Worm (Caenorhabditis elegans) whole organism, young adult: ENCODE results near the gene ugt-35.

Experiments
- B0261.1 ChIP-seq: sonication (generic microtip); optimal IDR thresholded peaks from 2 replicates; lab custom pipeline; 2016; ENCODE audit warnings: mild to moderate bottlenecking, missing genetic modification characterization, moderate library complexity, missing compliant biosample characterization
- C17E4.6 ChIP-seq: fragments of 200-800 bp; sonication (Bioruptor generic); IDR thresholded peaks from 2 replicates; pipeline ENCODE4 v1.3.6; 2022; ENCODE audit warnings: missing genetic modification reagents, missing genetic modification characterization, missing compliant biosample characterization
- F39B2.1 ChIP-seq: fragments of 200-800 bp; sonication (Bioruptor generic); IDR thresholded peaks from 2 replicates; pipeline ENCODE4 v1.3.6; 2022; ENCODE audit warnings: missing genetic modification reagents, missing genetic modification characterization, missing compliant biosample characterization
- F55B11.4 ChIP-seq: sonication (generic microtip); optimal IDR thresholded peaks from 2 replicates; lab custom pipeline; 2016; ENCODE audit warnings: missing compliant biosample characterization, missing genetic modification characterization, borderline replicate concordance; ENCODE audit not compliant: insufficient read depth
- F57A8.1 ChIP-seq: fragments of 200-800 bp; sonication (Bioruptor generic); optimal IDR thresholded peaks from 2 replicates; lab custom pipeline; 2018; ENCODE audit warnings: mild to moderate bottlenecking, missing genetic modification characterization, moderate library complexity, missing compliant biosample characterization
- F57C9.4 ChIP-seq: sonication (generic microtip); optimal IDR thresholded peaks from 2 replicates; lab custom pipeline; 2017; ENCODE audit warnings: mild to moderate bottlenecking, missing genetic modification characterization, missing compliant biosample characterization
- K12H6.12 ChIP-seq: fragments of 200-800 bp; sonication (Bioruptor generic); optimal IDR thresholded peaks from 2 replicates; lab custom pipeline; 2018; ENCODE audit warnings: mild to moderate bottlenecking, missing genetic modification characterization, missing compliant biosample characterization
- T26A5.8 ChIP-seq: sonication (generic microtip); optimal IDR thresholded peaks from 2 replicates; lab custom pipeline; 2016; ENCODE audit warnings: missing genetic modification characterization, missing compliant biosample characterization
- ZK185.1 ChIP-seq: sonication (generic microtip); optimal IDR thresholded peaks from 2 replicates; lab custom pipeline; 2016; ENCODE audit warnings: mild to moderate bottlenecking, missing genetic modification characterization, missing compliant biosample characterization; ENCODE audit not compliant: poor library complexity, severe bottlenecking
- attf-3 ChIP-seq: fragments of 200-800 bp; sonication (Bioruptor generic); conservative IDR thresholded peaks from 2 replicates; pipeline ENCODE4 v1.3.6; 2022; ENCODE audit warnings: missing genetic modification reagents, missing genetic modification characterization, missing compliant biosample characterization
- attf-5 ChIP-seq: fragments of 200-800 bp; sonication (Bioruptor generic); optimal IDR thresholded peaks from 2 replicates; lab custom pipeline; 2018; ENCODE audit warnings: mild to moderate bottlenecking, missing genetic modification characterization, missing compliant biosample characterization
- bed-1 ChIP-seq: fragments of 200-800 bp; sonication (Bioruptor generic); IDR thresholded peaks from 2 replicates; pipeline ENCODE4 v1.3.6; 2022; ENCODE audit warnings: missing genetic modification reagents, missing genetic modification characterization, missing compliant biosample characterization
- bed-2 ChIP-seq: fragments of 200-800 bp; sonication (Bioruptor generic); IDR thresholded peaks from 2 replicates; pipeline ENCODE4 v1.3.6; 2022; ENCODE audit warnings: missing genetic modification reagents, missing genetic modification characterization, missing compliant biosample characterization
- cebp-1 ChIP-seq, 2 experiments: fragments of 200-800 bp in 1 of 2; sonication (Bioruptor generic) in 1 of 2; sonication (generic microtip) in 1 of 2; IDR thresholded peaks in 1 of 2; optimal IDR thresholded peaks in 1 of 2; 2 replicates each; pipeline versions ENCODE4 v1.3.6 to Lab custom; 2017 to 2022; ENCODE audit warnings: missing compliant biosample characterization in 2 of 2, missing genetic modification characterization in 2 of 2, mild to moderate bottlenecking in 1 of 2, missing genetic modification reagents in 1 of 2, moderate library complexity in 1 of 2
- ceh-27 ChIP-seq: fragments of 200-800 bp; sonication (Bioruptor generic); optimal IDR thresholded peaks from 2 replicates; lab custom pipeline; 2018; ENCODE audit warnings: mild to moderate bottlenecking, missing genetic modification characterization, moderate library complexity, missing compliant biosample characterization
- ceh-58 ChIP-seq: fragments of 200-800 bp; sonication (Bioruptor generic); IDR thresholded peaks from 2 replicates; pipeline ENCODE4 v1.3.6; 2022; ENCODE audit warnings: missing genetic modification characterization, missing compliant biosample characterization
- ceh-91 ChIP-seq: fragments of 200-800 bp; sonication (Bioruptor generic); IDR thresholded peaks from 2 replicates; pipeline ENCODE4 v1.3.6; 2022; ENCODE audit warnings: missing genetic modification reagents, missing genetic modification characterization, missing compliant biosample characterization
- egl-18 ChIP-seq: fragments of 200-800 bp; sonication (Bioruptor generic); IDR thresholded peaks from 2 replicates; pipeline ENCODE4 v1.3.6; 2022; ENCODE audit warnings: missing genetic modification reagents, missing genetic modification characterization, missing compliant biosample characterization
- ekl-4 ChIP-seq: fragments of 200-800 bp; sonication (Bioruptor generic); IDR thresholded peaks from 2 replicates; pipeline ENCODE4 v1.3.6; 2022; ENCODE audit warnings: missing genetic modification reagents, missing genetic modification characterization, missing compliant biosample characterization
- him-1 ChIP-seq: sonication (generic microtip); optimal IDR thresholded peaks from 2 replicates; lab custom pipeline; 2016; ENCODE audit warnings: missing genotype, missing genetic modification reagents, missing genetic modification characterization, missing compliant biosample characterization
- hlh-12 ChIP-seq: sonication (generic microtip); optimal IDR thresholded peaks from 2 replicates; lab custom pipeline; 2016; ENCODE audit warnings: missing genetic modification characterization, missing compliant biosample characterization
- hrde-1 ChIP-seq: sonication (generic microtip); optimal IDR thresholded peaks from 2 replicates; lab custom pipeline; 2016; ENCODE audit warnings: missing genetic modification characterization, mild to moderate bottlenecking, missing compliant biosample characterization, moderate library complexity, missing genotype, missing genetic modification reagents, borderline replicate concordance
- hsf-1 ChIP-seq: fragments of 200-800 bp; sonication (Bioruptor generic); IDR thresholded peaks from 2 replicates; pipeline ENCODE4 v1.3.6; 2022; ENCODE audit warnings: missing genetic modification reagents, missing genetic modification characterization, missing compliant biosample characterization
- let-607 ChIP-seq, 2 experiments: fragments of 200-800 bp in 1 of 2; sonication (Bioruptor generic) in 1 of 2; sonication (generic microtip) in 1 of 2; optimal IDR thresholded peaks; 2 replicates each; lab custom pipeline; 2016 to 2018; ENCODE audit warnings: mild to moderate bottlenecking in 2 of 2, missing compliant biosample characterization in 2 of 2, missing genetic modification characterization in 2 of 2, moderate library complexity in 2 of 2, missing genotype in 1 of 2
- lin-35 ChIP-seq, 3 experiments: fragments of 150-350 bp in 2 of 3; sonication (generic microtip) in 1 of 3; optimal IDR thresholded peaks; 2 replicates each; lab custom pipeline; 2014 to 2018; ENCODE audit warnings: missing biosample characterization in 3 of 3, missing genetic modification characterization in 3 of 3, missing genetic modification reagents in 3 of 3
- lin-40 ChIP-seq: sonication (generic microtip); optimal IDR thresholded peaks from 2 replicates; lab custom pipeline; 2016; ENCODE audit warnings: missing genetic modification characterization, mild to moderate bottlenecking, missing compliant biosample characterization, missing genotype, missing genetic modification reagents
- lin-54 ChIP-seq: fragments of 200-800 bp; sonication (Bioruptor generic); optimal IDR thresholded peaks from 2 replicates; lab custom pipeline; 2018; ENCODE audit warnings: mild to moderate bottlenecking, missing genetic modification characterization, missing compliant biosample characterization
- lsl-1 ChIP-seq: fragments of 200-800 bp; sonication (Bioruptor generic); optimal IDR thresholded peaks from 2 replicates; lab custom pipeline; 2018; ENCODE audit warnings: mild to moderate bottlenecking, missing genetic modification characterization, moderate library complexity, missing compliant biosample characterization
- madf-10 ChIP-seq: sonication (generic microtip); optimal IDR thresholded peaks from 2 replicates; lab custom pipeline; 2016; ENCODE audit warnings: mild to moderate bottlenecking, missing genetic modification characterization, missing compliant biosample characterization
- mcd-1 ChIP-seq: fragments of 200-800 bp; sonication (Bioruptor generic); IDR thresholded peaks from 2 replicates; pipeline ENCODE4 v1.3.6; 2022; ENCODE audit warnings: missing genetic modification reagents, missing genetic modification characterization, missing compliant biosample characterization
- mel-28 ChIP-seq: sonication (generic microtip); optimal IDR thresholded peaks from 2 replicates; lab custom pipeline; 2016; ENCODE audit warnings: borderline replicate concordance, mild to moderate bottlenecking, missing genetic modification characterization, missing compliant biosample characterization
- nhr-179 ChIP-seq: sonication (generic microtip); optimal IDR thresholded peaks from 2 replicates; lab custom pipeline; 2016; ENCODE audit warnings: mild to moderate bottlenecking, missing genetic modification characterization, missing compliant biosample characterization
- nhr-80 ChIP-seq: sonication (generic microtip); optimal IDR thresholded peaks from 2 replicates; lab custom pipeline; 2016; ENCODE audit warnings: missing genetic modification characterization, missing compliant biosample characterization
- rpc-1 ChIP-seq, 2 experiments: fragments of 150-350 bp in 1 of 2; sonication (generic microtip) in 1 of 2; optimal IDR thresholded peaks; 2 replicates each; lab custom pipeline; 2014 to 2018; ENCODE audit warnings: missing biosample characterization in 1 of 2, missing genetic modification characterization in 1 of 2, missing genetic modification reagents in 1 of 2, missing genotype in 1 of 2
- sea-2 ChIP-seq: fragments of 200-800 bp; sonication (Bioruptor generic); IDR thresholded peaks from 2 replicates; pipeline ENCODE4 v1.3.6; 2022; ENCODE audit warnings: missing genetic modification characterization, missing compliant biosample characterization
- snpc-1.3 ChIP-seq: sonication (generic microtip); optimal IDR thresholded peaks from 2 replicates; lab custom pipeline; 2017; ENCODE audit warnings: missing genetic modification characterization, mild to moderate bottlenecking, missing compliant biosample characterization, antibody characterized with exemption, moderate library complexity, missing genotype, missing genetic modification reagents; ENCODE audit not compliant: insufficient read depth
- snpc-3.4 ChIP-seq: sonication (generic microtip); optimal IDR thresholded peaks from 2 replicates; lab custom pipeline; 2017; ENCODE audit warnings: missing genetic modification characterization, mild to moderate bottlenecking, missing compliant biosample characterization, antibody characterized with exemption, moderate library complexity, missing genotype, missing genetic modification reagents
- somi-1 ChIP-seq: fragments of 200-800 bp; sonication (Bioruptor generic); optimal IDR thresholded peaks from 2 replicates; lab custom pipeline; 2018; ENCODE audit warnings: mild to moderate bottlenecking, missing genetic modification characterization, missing compliant biosample characterization
- xnd-1 ChIP-seq: sonication (generic microtip); optimal IDR thresholded peaks from 2 replicates; lab custom pipeline; 2016; ENCODE audit warnings: missing genotype, missing genetic modification reagents, missing genetic modification characterization, missing compliant biosample characterization
- zfh-2 ChIP-seq: fragments of 200-800 bp; sonication (Bioruptor generic); conservative IDR thresholded peaks from 2 replicates; pipeline ENCODE4 v1.3.6; 2022; ENCODE audit warnings: missing genetic modification reagents, missing genetic modification characterization, missing compliant biosample characterization
- ztf-18 ChIP-seq: sonication (generic microtip); optimal IDR thresholded peaks from 2 replicates; lab custom pipeline; 2016; ENCODE audit warnings: missing genotype, mild to moderate bottlenecking, missing genetic modification characterization, missing compliant biosample characterization
- ztf-26 ChIP-seq: sonication (generic microtip); optimal IDR thresholded peaks from 2 replicates; lab custom pipeline; 2017; ENCODE audit warnings: missing genetic modification characterization, missing compliant biosample characterization

Gene ugt-35

DNA sequence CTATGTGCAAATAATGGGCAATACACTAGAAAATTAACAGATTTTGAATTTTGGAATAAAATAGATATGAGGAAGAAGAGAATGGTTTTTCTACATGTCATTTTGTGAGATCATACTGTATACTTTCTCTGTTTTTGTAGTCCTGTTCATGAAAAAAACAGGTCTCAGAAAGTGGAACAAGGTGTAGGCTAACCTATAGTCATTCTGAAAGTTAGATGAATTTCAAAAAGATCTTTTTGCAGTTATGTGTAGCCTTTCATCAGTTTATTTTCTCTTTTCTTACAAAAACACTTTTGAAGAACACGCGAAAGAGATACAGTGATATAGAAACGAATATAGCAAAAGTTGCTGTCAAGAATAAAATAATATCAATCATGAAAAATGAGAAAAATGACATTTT is at the start of gene ugt-35:
TSS of gene ugt-35 (minus strand) at position 101 of the 400 bp plus-strand sequence.
- TF ChIP-seq ekl-4 (GFP tag; lab: Robert Waterston, UW) = no peak
- no peak for TF ChIP-seq egl-18 (GFP tag; lab: Robert Waterston, UW)
- TF ChIP-seq T26A5.8 (tag; lab: Kevin White, UChicago) = no peak
- TF ChIP-seq hrde-1 (tag; lab: Kevin White, UChicago) = no peak
- no peak for TF ChIP-seq F39B2.1 (GFP tag; lab: Robert Waterston, UW)
- no peak for TF ChIP-seq hlh-12
- TF ChIP-seq ceh-91 = no peak
- no peak for TF ChIP-seq rpc-1 (optimal IDR thresholded peaks at IDR 0.05; lab: Kevin White, UChicago)
- no peak for TF ChIP-seq rpc-1 (tag; optimal IDR thresholded peaks at IDR 0.05; lab: Kevin White, UChicago)
- no peak for TF ChIP-seq snpc-1.3 (tag; lab: Kevin White, UChicago)
- no peak for TF ChIP-seq sea-2 (GFP tag; lab: Robert Waterston, UW)
- TF ChIP-seq lin-54 (GFP tag; lab: Kevin White, UChicago) = no peak
- no peak for TF ChIP-seq F55B11.4
- no peak for TF ChIP-seq hsf-1 (GFP tag; lab: Robert Waterston, UW)
- TF ChIP-seq snpc-3.4 (tag; lab: Kevin White, UChicago) = no peak
- no peak for TF ChIP-seq F57A8.1 (GFP tag; lab: Kevin White, UChicago)
- TF ChIP-seq cebp-1 (GFP tag; IDR thresholded peaks at IDR 0.05; lab: Robert Waterston, UW) = no peak
- no peak for TF ChIP-seq cebp-1 (tag; optimal IDR thresholded peaks at IDR 0.05; lab: Kevin White, UChicago)
- no peak for TF ChIP-seq ceh-27 (GFP tag; lab: Kevin White, UChicago)
- TF ChIP-seq him-1 (tag; lab: Kevin White, UChicago) = no peak
- TF ChIP-seq let-607 (tag; optimal IDR thresholded peaks at IDR 0.05; lab: Kevin White, UChicago) = no peak

DNA sequence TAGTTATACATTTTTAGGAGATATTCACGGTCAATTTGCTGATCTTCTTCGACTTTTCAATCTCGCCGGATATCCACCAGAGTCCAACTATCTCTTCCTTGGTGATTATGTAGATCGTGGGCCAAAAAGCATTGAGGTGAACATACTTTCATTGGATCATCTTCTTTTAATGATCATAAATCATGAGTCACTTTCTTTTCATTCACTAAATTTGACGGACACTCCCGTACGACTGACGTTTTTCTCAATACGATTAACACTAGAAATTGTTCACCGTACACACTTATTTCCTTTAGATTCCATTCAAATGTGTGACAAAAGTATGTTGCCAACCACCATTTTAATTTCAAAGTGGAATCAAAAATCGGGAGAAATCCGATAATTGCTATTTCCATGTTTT is 48.8 kb upstream of the ugt-35 start:
- TF ChIP-seq bed-2 = no peak
- no peak for TF ChIP-seq C17E4.6 (GFP tag; lab: Robert Waterston, UW)
- no peak for TF ChIP-seq bed-1 (GFP tag; lab: Robert Waterston, UW)
- TF ChIP-seq lin-35 (GFP tag; optimal IDR thresholded peaks at IDR 0.05; lab: Kevin White, UChicago) = no peak
- no peak for TF ChIP-seq ztf-18 (tag; lab: Kevin White, UChicago)
- TF ChIP-seq xnd-1 = no peak
- TF ChIP-seq nhr-179 (tag; lab: Kevin White, UChicago) = no peak
- no peak for TF ChIP-seq B0261.1 (tag; lab: Kevin White, UChicago)
- no peak for TF ChIP-seq lin-40 (tag; lab: Kevin White, UChicago)
- no peak for TF ChIP-seq madf-10 (tag; lab: Kevin White, UChicago)
- TF ChIP-seq mel-28 (tag; lab: Kevin White, UChicago) = no peak
- no peak for TF ChIP-seq ztf-26 (tag; lab: Kevin White, UChicago)
- no peak for TF ChIP-seq ZK185.1 (tag; lab: Kevin White, UChicago)
- no peak for TF ChIP-seq lsl-1 (GFP tag; lab: Kevin White, UChicago)
- TF ChIP-seq attf-3 (GFP tag; lab: Robert Waterston, UW) = no peak
- TF ChIP-seq T26A5.8 (tag; lab: Kevin White, UChicago) = no peak
- TF ChIP-seq let-607 (tag; optimal IDR thresholded peaks at IDR 0.05; lab: Kevin White, UChicago) = no peak

DNA sequence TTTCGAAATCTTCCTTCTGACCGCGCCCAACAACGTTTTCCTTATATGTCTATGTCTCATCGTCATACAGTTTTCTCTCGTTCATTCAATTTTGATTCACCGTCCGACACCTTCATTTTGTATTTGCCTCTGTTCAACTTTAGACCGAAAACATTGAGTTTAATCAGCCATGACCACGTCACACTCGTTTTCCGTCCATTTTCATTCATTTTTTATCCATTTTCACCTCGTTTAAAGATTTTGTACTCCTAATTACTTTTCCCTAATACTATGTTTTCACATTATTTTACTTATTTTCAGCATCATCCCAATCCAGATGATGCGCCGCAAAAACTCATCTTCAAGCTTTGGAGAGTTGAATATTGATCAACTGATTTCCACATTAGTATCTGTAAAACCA is 48.2 kb upstream of the ugt-35 start, which contains the start of gene pph-1:
TSS of gene pph-1 (plus strand) at position 301 of the 400 bp plus-strand sequence.
- TF ChIP-seq K12H6.12 (tag; lab: Kevin White, UChicago) (no peak), egl-18 (GFP tag; lab: Robert Waterston, UW) (no peak), zfh-2 (GFP tag; lab: Robert Waterston, UW) (no peak), ceh-58 (GFP tag; lab: Robert Waterston, UW) (no peak), somi-1 (GFP tag; lab: Kevin White, UChicago) (no peak), F57C9.4 (tag; lab: Kevin White, UChicago) (no peak), mcd-1 (GFP tag; lab: Robert Waterston, UW) (no peak), ZK185.1 (tag; lab: Kevin White, UChicago) (no peak), nhr-80 (no peak), attf-5 (no peak)
